Worm (Caenorhabditis elegans) whole organism, young adult: ENCODE measurements around the gene C36H8.1.

Experiments used
- T07F8.4 ChIP-seq: sonication (generic microtip); optimal IDR thresholded peaks from 2 replicates; lab custom pipeline; 2016; ENCODE audit warnings: mild to moderate bottlenecking, missing genetic modification characterization, moderate library complexity, missing compliant biosample characterization
- madf-10 ChIP-seq: sonication (generic microtip); optimal IDR thresholded peaks from 2 replicates; lab custom pipeline; 2016; ENCODE audit warnings: mild to moderate bottlenecking, missing genetic modification characterization, missing compliant biosample characterization
- unc-130 ChIP-seq: sonication (generic microtip); optimal IDR thresholded peaks from 2 replicates; lab custom pipeline; 2016; ENCODE audit warnings: missing genetic modification reagents, missing genetic modification characterization, missing compliant biosample characterization
- unc-62 ChIP-seq: fragments of 150-350 bp; optimal IDR thresholded peaks from 2 replicates; lab custom pipeline; 2014; ENCODE audit warnings: missing biosample characterization, missing genetic modification reagents, missing genetic modification characterization

ce11 chrIV:12792494-12792893 is 47.9 kb upstream of the C36H8.1 start, which contains the start of gene F07C6.6:
- TF ChIP-seq unc-130 (GFP tag; lab: Kevin White, UChicago) (no peak), madf-10 (no peak), T07F8.4 (no peak), unc-62 (no peak)
